Worm (Caenorhabditis elegans) whole organism, L2 larva: ENCODE measurements around the gene cyc-2.1.

Experiments
- F13H6.1 ChIP-seq: sonication (generic microtip); optimal IDR thresholded peaks from 2 replicates; lab custom pipeline; 2016; ENCODE audit warnings: missing genetic modification characterization, missing compliant biosample characterization
- aly-2 ChIP-seq: fragments of 150-350 bp; optimal IDR thresholded peaks from 2 replicates; lab custom pipeline; 2014; ENCODE audit warnings: missing biosample characterization, missing genetic modification characterization
- ama-1 ChIP-seq: fragments of 150-350 bp; optimal IDR thresholded peaks from 2 replicates; lab custom pipeline; 2018; ENCODE audit warnings: inconsistent platforms
- elt-1 ChIP-seq: fragments of 150-350 bp; optimal IDR thresholded peaks from 2 replicates; lab custom pipeline; 2014; ENCODE audit warnings: missing biosample characterization, missing genetic modification characterization
- elt-3 ChIP-seq: sonication (generic microtip); optimal IDR thresholded peaks from 2 replicates; lab custom pipeline; 2017; ENCODE audit warnings: missing biosample characterization, missing genetic modification characterization
- fos-1 ChIP-seq: fragments of 150-350 bp; optimal IDR thresholded peaks from 2 replicates; lab custom pipeline; 2014; ENCODE audit warnings: missing biosample characterization, missing genetic modification characterization
- lin-13 ChIP-seq: fragments of 150-350 bp; optimal IDR thresholded peaks from 2 replicates; lab custom pipeline; 2014; ENCODE audit warnings: missing biosample characterization, missing genetic modification reagents, missing genetic modification characterization
- mdl-1 ChIP-seq, 2 experiments: fragments of 150-350 bp in 1 of 2; sonication (generic microtip) in 1 of 2; optimal IDR thresholded peaks; 2 replicates each; lab custom pipeline; 2017; ENCODE audit warnings: missing biosample characterization in 2 of 2, missing genetic modification characterization in 2 of 2
- nhr-11 ChIP-seq: fragments of 150-350 bp; optimal IDR thresholded peaks from 2 replicates; lab custom pipeline; 2014; ENCODE audit warnings: missing biosample characterization, missing genetic modification characterization
- nhr-12 ChIP-seq: fragments of 150-350 bp; optimal IDR thresholded peaks from 2 replicates; lab custom pipeline; 2014; ENCODE audit warnings: missing biosample characterization, missing genetic modification characterization
- nhr-237 ChIP-seq: fragments of 150-350 bp; optimal IDR thresholded peaks from 2 replicates; lab custom pipeline; 2014; ENCODE audit warnings: missing biosample characterization, missing genetic modification characterization
- snpc-4 ChIP-seq: fragments of 150-350 bp; optimal IDR thresholded peaks from 2 replicates; lab custom pipeline; 2014; ENCODE audit warnings: missing biosample characterization, missing genetic modification characterization
- ztf-1 ChIP-seq: fragments of 200-800 bp; sonication (Bioruptor generic); conservative IDR thresholded peaks from 2 replicates; pipeline ENCODE4 v1.3.6; 2022; ENCODE audit warnings: missing genetic modification characterization, missing compliant biosample characterization
- ztf-11 ChIP-seq: sonication (generic microtip); optimal IDR thresholded peaks from 2 replicates; lab custom pipeline; 2017; ENCODE audit warnings: missing biosample characterization, missing genetic modification characterization

ce11 chrIV:4780129-4780528 lies 31.3 kb upstream of the cyc-2.1 start, which contains the start of gene set-15:
- no peak for TF ChIP-seq F13H6.1 (tag; lab: Kevin White, UChicago)
- no peak for TF ChIP-seq ztf-1 (GFP tag; lab: Robert Waterston, UW)
- TF ChIP-seq nhr-12 (tag; lab: Kevin White, UChicago): no peak
- no peak for TF ChIP-seq ama-1 (lab: Kevin White, UChicago)
- TF ChIP-seq fos-1 (tag; lab: Kevin White, UChicago): no peak
- no peak for TF ChIP-seq ztf-11 (tag; lab: Kevin White, UChicago)
- no peak for TF ChIP-seq nhr-11 (tag; lab: Kevin White, UChicago)
- no peak for TF ChIP-seq mdl-1 (tag; optimal IDR thresholded peaks at IDR 0.05; lab: Kevin White, UChicago)
- no peak for TF ChIP-seq nhr-237 (tag; lab: Kevin White, UChicago)
- TF ChIP-seq elt-1: no peak
- no peak for TF ChIP-seq elt-3 (tag; lab: Kevin White, UChicago)
- TF ChIP-seq lin-13 (GFP tag; lab: Kevin White, UChicago): no peak
- no peak for TF ChIP-seq aly-2 (tag; lab: Kevin White, UChicago)
- no peak for TF ChIP-seq snpc-4 (tag; lab: Kevin White, UChicago)
